Worm (Caenorhabditis elegans): Measurements from ENCODE around the gene ztf-31.

ztf-31 gene

ce11 chrIII:7226607-7227006 is 14.6 kb upstream of the ztf-31 start, which contains the start of gene hsp-75:
TSS of gene hsp-75 (minus strand) at chrIII:7226707.
- no peak for TF ChIP-seq F37D6.2 (tag; optimal IDR thresholded peaks at IDR 0.05)
- TF ChIP-seq skn-1 (tag; optimal IDR thresholded peaks at IDR 0.05), result no peak
- no peak for TF ChIP-seq cey-2 (tag; optimal IDR thresholded peaks at IDR 0.05; ENCODE audit: borderline replicate concordance, insufficient read depth)
- TF ChIP-seq egl-43 (GFP tag; IDR thresholded peaks at IDR 0.05), result no peak
- TF ChIP-seq unc-39 (tag; optimal IDR thresholded peaks at IDR 0.05), result no peak
- TF ChIP-seq pqm-1 (tag; optimal IDR thresholded peaks at IDR 0.05), result no peak
- no peak for TF ChIP-seq T20F7.1 (GFP tag; optimal IDR thresholded peaks at IDR 0.05)
- no peak for TF ChIP-seq F26F4.8 (GFP tag; conservative IDR thresholded peaks at IDR 0.05)
- no peak for TF ChIP-seq snpc-4 (tag; optimal IDR thresholded peaks at IDR 0.05)
- no peak for TF ChIP-seq php-3 (GFP tag; IDR thresholded peaks at IDR 0.05)
- TF ChIP-seq fos-1 (tag; optimal IDR thresholded peaks at IDR 0.05), result no peak
- no peak for TF ChIP-seq nhr-111 (GFP tag; optimal IDR thresholded peaks at IDR 0.05)
- TF ChIP-seq nhr-42 (GFP tag; IDR thresholded peaks at IDR 0.05), result no peak

DNA sequence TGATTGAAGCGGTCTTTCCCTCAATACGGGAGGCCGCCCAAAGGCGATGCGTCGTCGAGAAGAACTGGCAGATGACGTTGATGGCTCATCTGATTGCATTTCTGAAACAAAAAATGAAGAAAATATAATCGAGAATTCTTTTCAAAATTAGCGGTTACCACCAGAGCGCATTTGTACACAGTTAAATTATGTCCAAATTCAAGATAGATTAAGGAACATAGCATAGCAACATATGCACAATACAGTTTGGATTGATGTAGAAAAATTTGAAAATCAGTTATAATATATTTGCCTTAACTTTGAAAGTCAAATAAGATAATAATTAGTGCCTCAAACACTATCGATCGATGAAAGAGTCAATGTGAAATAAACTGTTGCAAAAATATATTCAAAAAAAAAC is 11.5 kb upstream of the ztf-31 start, which contains the start of gene R151.8:
R151.8 (minus strand) TSS at position 101 of the 400 bp plus-strand sequence.
- TF ChIP-seq aha-1 (tag) (no peak), zfp-3 (GFP tag; conservative IDR thresholded peaks at IDR 0.05) (no peak), mxl-3 (GFP tag; optimal IDR thresholded peaks at IDR 0.05) (no peak), mdl-1 (tag; optimal IDR thresholded peaks at IDR 0.05) (no peak), zip-11 (GFP tag; IDR thresholded peaks at IDR 0.05) (no peak), php-3 (GFP tag; IDR thresholded peaks at IDR 0.05) (no peak), gei-8 (GFP tag; optimal IDR thresholded peaks at IDR 0.05) (no peak), zip-2 (tag; optimal IDR thresholded peaks at IDR 0.05) (no peak), nhr-6 (tag; optimal IDR thresholded peaks at IDR 0.05) (no peak), madf-5 (GFP tag; IDR thresholded peaks at IDR 0.05) (no peak), lin-13 (GFP tag; optimal IDR thresholded peaks at IDR 0.05) (no peak), nhr-102 (tag; optimal IDR thresholded peaks at IDR 0.05) (no peak), ces-1 (GFP tag; optimal IDR thresholded peaks at IDR 0.05) (no peak), jun-1 (tag; optimal IDR thresholded peaks at IDR 0.05) (no peak), lin-15B (tag; optimal IDR thresholded peaks at IDR 0.05) (no peak), nhr-11 (tag; optimal IDR thresholded peaks at IDR 0.05) (no peak), hlh-11 (tag; optimal IDR thresholded peaks at IDR 0.05) (no peak), Y75B8A.6 (GFP tag; IDR thresholded peaks at IDR 0.05) (no peak), ZK546.5 (tag; optimal IDR thresholded peaks at IDR 0.05) (no peak), dpl-1 (GFP tag; optimal IDR thresholded peaks at IDR 0.05) (no peak)

DNA sequence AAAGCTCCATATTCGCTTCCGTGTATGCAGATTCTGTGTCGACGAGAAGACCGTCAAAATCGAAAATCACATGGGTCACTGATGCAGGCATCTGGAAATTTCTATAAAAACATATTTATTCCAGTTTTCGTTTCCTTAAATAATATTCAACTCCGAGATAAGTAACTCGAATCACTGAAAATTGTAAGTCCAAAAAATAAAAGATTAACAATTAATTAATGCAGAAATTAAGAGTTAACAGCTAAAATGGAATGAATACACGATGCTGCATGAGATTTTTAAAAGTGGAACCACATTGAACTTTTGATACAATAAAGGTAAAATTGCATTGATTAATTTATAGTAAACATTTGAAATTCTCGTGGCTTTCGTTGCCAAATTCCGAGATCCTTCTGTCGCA is 10.3 kb upstream of the ztf-31 start, which contains the start of gene R151.10:
R151.10 (minus strand) TSS at position 101 of the 400 bp plus-strand sequence.
- peak in 1 of 2 experiments; percentile 66 for TF ChIP-seq unc-62 (GFP tag; optimal IDR thresholded peaks at IDR 0.05 in 1 of 2)
- TF ChIP-seq unc-62 (tag; optimal IDR thresholded peaks at IDR 0.05), result no peak
- peak; percentile 29; the same call in 1 of the 2 replicates for TF ChIP-seq lin-38 (GFP tag; IDR thresholded peaks at IDR 0.05)
- no peak for TF ChIP-seq unc-130 (GFP tag; optimal IDR thresholded peaks at IDR 0.05)
- no peak for TF ChIP-seq duxl-1 (tag; optimal IDR thresholded peaks at IDR 0.05; ENCODE audit: poor library complexity)
- no peak for TF ChIP-seq F49E8.2 (tag; optimal IDR thresholded peaks at IDR 0.05; ENCODE audit: borderline replicate concordance)
- 0 out of 2 replicates have a peak, but pooled peaks have one; percentile 16 for TF ChIP-seq arid-1 (GFP tag; conservative IDR thresholded peaks at IDR 0.05)
